Fruit fly (Drosophila melanogaster): ENCODE results near the gene CG15394.

- TF ChIP-seq Myc (optimal IDR thresholded peaks at IDR 0.05) (no peak), psq (optimal IDR thresholded peaks at IDR 0.05) (no peak), h (optimal IDR thresholded peaks at IDR 0.05) (no peak), Sin3A (optimal IDR thresholded peaks at IDR 0.05) (no peak), insv (optimal IDR thresholded peaks at IDR 0.05) (no peak)
Observed at dm6 chr2L:2574717-2575273, 16.9 kb upstream of the CG15394 start, which contains the start of the genes Rad1 and Sws1.

Measured in Kc167 (cell line).